Worm (Caenorhabditis elegans): ENCODE data around the gene egl-44.

DNA sequence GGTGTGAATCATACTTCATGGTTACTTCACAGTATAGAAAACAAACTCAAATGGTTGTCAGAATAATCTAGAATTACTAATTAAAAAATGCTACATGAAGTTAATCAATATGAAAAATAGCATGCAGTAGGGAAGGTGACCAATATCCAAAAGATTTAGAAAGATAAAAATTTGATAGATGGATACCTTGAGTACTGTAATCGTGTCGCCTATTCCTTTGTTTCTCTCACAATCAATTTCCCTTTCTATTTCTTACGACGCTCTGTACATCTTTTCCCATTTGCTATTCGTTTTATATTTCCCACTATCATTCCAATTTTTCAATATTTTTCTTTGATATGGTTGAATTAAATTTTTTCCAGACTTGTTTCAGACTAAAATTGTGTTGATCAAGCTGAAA is 32.7 kb downstream of the egl-44 start, which contains the start of gene B0034.7:
- TF ChIP-seq snpc-4 (tag; optimal IDR thresholded peaks at IDR 0.05) = no peak
- no peak for TF ChIP-seq nhr-237 (tag; optimal IDR thresholded peaks at IDR 0.05)
- TF ChIP-seq lin-39 (tag; optimal IDR thresholded peaks at IDR 0.05) = no peak
- no peak for TF ChIP-seq nfya-1 (tag; optimal IDR thresholded peaks at IDR 0.05; ENCODE audit: insufficient read depth)
- no peak for TF ChIP-seq jun-1 (tag; optimal IDR thresholded peaks at IDR 0.05)
- no peak for TF ChIP-seq nhr-76 (tag; optimal IDR thresholded peaks at IDR 0.05)
- TF ChIP-seq nhr-12 (tag; optimal IDR thresholded peaks at IDR 0.05) = no peak
- no peak for TF ChIP-seq elt-3 (tag; optimal IDR thresholded peaks at IDR 0.05)
- TF ChIP-seq pha-4 (tag; optimal IDR thresholded peaks at IDR 0.05) = no peak
- TF ChIP-seq fos-1 (tag; optimal IDR thresholded peaks at IDR 0.05) = no peak
